Worm (Caenorhabditis elegans) whole organism, early embryonic: Measurements from ENCODE around the gene rpia-1.

Experiments used
- ama-1 ChIP-seq: fragments of 150-350 bp; optimal IDR thresholded peaks from 2 replicates; lab custom pipeline; 2014
- hmg-4 ChIP-seq: fragments of 200-800 bp; sonication (Bioruptor generic); optimal IDR thresholded peaks from 2 replicates; lab custom pipeline; 2018; ENCODE audit warnings: mild to moderate bottlenecking, missing genetic modification characterization, missing compliant biosample characterization

ce11 chrIII:7167568-7167937 is 44.6 kb downstream of the rpia-1 start, which contains the start of gene acs-4:
- TF ChIP-seq ama-1 (lab: Kevin White, UChicago) (no peak), hmg-4 (GFP tag; lab: Kevin White, UChicago) (no peak)
